Fruit fly (Drosophila melanogaster) whole organism, prepupa: ENCODE measurements around the gene Caper.

Source experiments
- Blimp-1 ChIP-seq: fragments of 200-800 bp; sonication (Bioruptor generic); optimal IDR thresholded peaks from 3 replicates; lab custom pipeline; 2017; ENCODE audit warnings: missing biosample characterization, missing genetic modification characterization, mild to moderate bottlenecking, moderate library complexity, missing genetic modification reagents
- CG10631 ChIP-seq: fragments of 200-800 bp; sonication (Bioruptor generic); optimal IDR thresholded peaks from 2 replicates; lab custom pipeline; 2016; ENCODE audit warnings: missing biosample characterization, missing genetic modification characterization
- CG11294 ChIP-seq: fragments of 200-800 bp; sonication (Bioruptor generic); IDR thresholded peaks from 2 replicates; pipeline ENCODE4 v1.3.6; 2022; ENCODE audit warnings: missing biosample characterization, missing genetic modification characterization
- CG11762 ChIP-seq: fragments of 200-800 bp; sonication (Bioruptor generic); optimal IDR thresholded peaks from 3 replicates; lab custom pipeline; 2016; ENCODE audit warnings: missing biosample characterization, missing genetic modification characterization; ENCODE audit not compliant: insufficient read depth
- CG11902 ChIP-seq: fragments of 200-800 bp; sonication (Bioruptor generic); optimal IDR thresholded peaks from 3 replicates; lab custom pipeline; 2016; ENCODE audit warnings: missing biosample characterization, missing genetic modification characterization
- CG15336 ChIP-seq: fragments of 200-800 bp; sonication (Bioruptor generic); IDR thresholded peaks from 2 replicates; pipeline ENCODE4 v1.3.6; 2022; ENCODE audit warnings: missing biosample characterization, missing genetic modification characterization
- CG1621 ChIP-seq: fragments of 200-800 bp; sonication (Bioruptor generic); optimal IDR thresholded peaks from 3 replicates; lab custom pipeline; 2018; ENCODE audit warnings: missing biosample characterization, mild to moderate bottlenecking, missing genetic modification characterization
- CG3032 ChIP-seq: fragments of 200-800 bp; optimal IDR thresholded peaks from 2 replicates; lab custom pipeline; 2019; ENCODE audit warnings: missing biosample characterization, mild to moderate bottlenecking, missing genetic modification characterization, moderate library complexity
- CG31627 ChIP-seq: fragments of 200-800 bp; sonication (Bioruptor generic); optimal IDR thresholded peaks from 3 replicates; lab custom pipeline; 2016; ENCODE audit warnings: missing biosample characterization, missing genetic modification characterization
- CG34406 ChIP-seq: fragments of 200-800 bp; sonication (Bioruptor generic); optimal IDR thresholded peaks from 3 replicates; lab custom pipeline; 2016; ENCODE audit warnings: missing biosample characterization, missing genetic modification characterization
- CG6163 ChIP-seq: fragments of 200-800 bp; sonication (Bioruptor generic); IDR thresholded peaks from 3 replicates; pipeline ENCODE4 v1.3.6; 2022; ENCODE audit warnings: missing biosample characterization, missing genetic modification characterization
- CG6792 ChIP-seq: fragments of 200-800 bp; sonication (Bioruptor generic); optimal IDR thresholded peaks from 3 replicates; lab custom pipeline; 2016; ENCODE audit warnings: missing biosample characterization, missing genetic modification characterization
- CG6808 ChIP-seq: fragments of 200-800 bp; sonication (Bioruptor generic); optimal IDR thresholded peaks from 3 replicates; lab custom pipeline; 2017; ENCODE audit warnings: missing biosample characterization, missing genetic modification characterization, mild to moderate bottlenecking, moderate library complexity, missing genetic modification reagents
- CG7368 ChIP-seq: fragments of 200-800 bp; sonication (Bioruptor generic); optimal IDR thresholded peaks from 3 replicates; lab custom pipeline; 2016; ENCODE audit warnings: missing biosample characterization, missing genetic modification characterization
- CG8119 ChIP-seq: fragments of 200-800 bp; sonication (Bioruptor generic); IDR thresholded peaks from 3 replicates; pipeline ENCODE4 v1.3.6; 2022; ENCODE audit warnings: missing biosample characterization, missing genetic modification characterization
- CG8319 ChIP-seq: fragments of 200-800 bp; sonication (Bioruptor generic); optimal IDR thresholded peaks from 3 replicates; lab custom pipeline; 2016; ENCODE audit warnings: missing biosample characterization, missing genetic modification characterization
- CG8632 ChIP-seq: fragments of 200-800 bp; sonication (Bioruptor generic); optimal IDR thresholded peaks from 3 replicates; lab custom pipeline; 2016; ENCODE audit warnings: missing biosample characterization, missing genetic modification characterization
- CG9139 ChIP-seq: fragments of 200-800 bp; sonication (Bioruptor generic); optimal IDR thresholded peaks from 3 replicates; lab custom pipeline; 2017; ENCODE audit warnings: missing biosample characterization, mild to moderate bottlenecking, missing genetic modification characterization
- Eip78C ChIP-seq: fragments of 200-800 bp; sonication (Bioruptor generic); peaks from one replicate; lab custom pipeline; 2016; ENCODE audit warnings: missing biosample characterization, missing genetic modification characterization
- Ets21C ChIP-seq: fragments of 200-800 bp; sonication (Bioruptor generic); optimal IDR thresholded peaks from 3 replicates; lab custom pipeline; 2016; ENCODE audit warnings: missing biosample characterization, missing genetic modification characterization
- Ets96B ChIP-seq: fragments of 200-800 bp; optimal IDR thresholded peaks from 2 replicates; lab custom pipeline; 2019; ENCODE audit warnings: missing biosample characterization, mild to moderate bottlenecking, missing genetic modification characterization, moderate library complexity
- Gug ChIP-seq: fragments of 200-800 bp; sonication (Bioruptor generic); IDR thresholded peaks from 2 replicates; pipeline ENCODE4 v1.3.6; 2022; ENCODE audit warnings: missing biosample characterization, missing genetic modification characterization
- Hr38 ChIP-seq: sonication (Bioruptor generic); optimal IDR thresholded peaks from 2 replicates; lab custom pipeline; 2016; ENCODE audit warnings: missing biosample characterization, missing genetic modification characterization
- Hr4 ChIP-seq: fragments of 200-800 bp; sonication (Bioruptor generic); optimal IDR thresholded peaks from 3 replicates; lab custom pipeline; 2016; ENCODE audit warnings: missing biosample characterization, missing genetic modification characterization
- Lpt ChIP-seq: fragments of 200-800 bp; sonication (Bioruptor generic); optimal IDR thresholded peaks from 3 replicates; lab custom pipeline; 2016; ENCODE audit warnings: missing biosample characterization, missing genetic modification characterization
- Smox ChIP-seq: fragments of 200-800 bp; sonication (Bioruptor generic); optimal IDR thresholded peaks from 3 replicates; lab custom pipeline; 2016; ENCODE audit warnings: missing biosample characterization, missing genetic modification characterization
- Sox102F ChIP-seq: fragments of 200-800 bp; sonication (Bioruptor generic); optimal IDR thresholded peaks from 2 replicates; lab custom pipeline; 2016; ENCODE audit warnings: missing biosample characterization, mild to moderate bottlenecking, missing genetic modification characterization
- Sox14 ChIP-seq: fragments of 200-800 bp; sonication (Bioruptor generic); optimal IDR thresholded peaks from 3 replicates; lab custom pipeline; 2016; ENCODE audit warnings: missing biosample characterization, missing genetic modification characterization
- Sox15 ChIP-seq: fragments of 200-800 bp; sonication (Bioruptor generic); optimal IDR thresholded peaks from 3 replicates; lab custom pipeline; 2016; ENCODE audit warnings: missing biosample characterization, missing genetic modification characterization
- achi ChIP-seq: fragments of 200-800 bp; sonication (Bioruptor generic); optimal IDR thresholded peaks from 3 replicates; lab custom pipeline; 2016; ENCODE audit warnings: missing biosample characterization, missing genetic modification characterization
- acj6 ChIP-seq: fragments of 200-800 bp; sonication (Bioruptor generic); optimal IDR thresholded peaks from 3 replicates; lab custom pipeline; 2016; ENCODE audit warnings: missing biosample characterization, missing genetic modification characterization
- dac ChIP-seq: fragments of 200-800 bp; sonication (Bioruptor generic); optimal IDR thresholded peaks from 2 replicates; lab custom pipeline; 2017; ENCODE audit warnings: missing biosample characterization, mild to moderate bottlenecking, missing genetic modification characterization
- dsx ChIP-seq: fragments of 200-800 bp; optimal IDR thresholded peaks from 3 replicates; lab custom pipeline; 2019; ENCODE audit warnings: missing biosample characterization, mild to moderate bottlenecking, missing genetic modification characterization, moderate library complexity; ENCODE audit not compliant: poor library complexity, severe bottlenecking
- esn ChIP-seq: fragments of 200-800 bp; sonication (Bioruptor generic); optimal IDR thresholded peaks from 2 replicates; lab custom pipeline; 2016; ENCODE audit warnings: missing biosample characterization, mild to moderate bottlenecking, missing genetic modification characterization, moderate library complexity
- fd59A ChIP-seq: fragments of 200-800 bp; sonication (Bioruptor generic); optimal IDR thresholded peaks from 2 replicates; lab custom pipeline; 2017; ENCODE audit warnings: missing biosample characterization, mild to moderate bottlenecking, missing genetic modification characterization, missing genetic modification reagents
- fkh ChIP-seq: fragments of 200-800 bp; sonication (Bioruptor generic); optimal IDR thresholded peaks from 3 replicates; lab custom pipeline; 2017; ENCODE audit warnings: missing biosample characterization, mild to moderate bottlenecking, missing genetic modification characterization, moderate library complexity
- net ChIP-seq: fragments of 200-800 bp; sonication (Bioruptor generic); optimal IDR thresholded peaks from 3 replicates; lab custom pipeline; 2016; ENCODE audit warnings: missing biosample characterization, missing genetic modification characterization
- pdm3 ChIP-seq: fragments of 200-800 bp; sonication (Bioruptor generic); optimal IDR thresholded peaks from 3 replicates; lab custom pipeline; 2016; ENCODE audit warnings: missing biosample characterization, missing genetic modification characterization
- ss ChIP-seq, 2 experiments: fragments of 200-800 bp; sonication (Bioruptor generic); optimal IDR thresholded peaks; 2 replicates in 1 of 2; 3 replicates in 1 of 2; lab custom pipeline; 2017 to 2018; ENCODE audit warnings: mild to moderate bottlenecking in 2 of 2, missing biosample characterization in 2 of 2, missing genetic modification characterization in 2 of 2, moderate library complexity in 1 of 2
- svp ChIP-seq: fragments of 200-800 bp; sonication (Bioruptor generic); peaks from one replicate; lab custom pipeline; 2016; ENCODE audit warnings: missing biosample characterization, missing genetic modification characterization
- topi ChIP-seq: fragments of 200-800 bp; sonication (Bioruptor generic); optimal IDR thresholded peaks from 3 replicates; lab custom pipeline; 2016; ENCODE audit warnings: missing biosample characterization, missing genetic modification characterization
- vri ChIP-seq: fragments of 200-800 bp; sonication (Bioruptor generic); optimal IDR thresholded peaks from 3 replicates; lab custom pipeline; 2016; ENCODE audit warnings: missing biosample characterization, mild to moderate bottlenecking, missing genetic modification characterization

Gene Caper

dm6 chr2L:7063721-7064179 lies 31.2 kb downstream of the Caper start, which contains the start of gene Sem1:
Gene Sem1 (plus strand): TSS chr2L:7063986.
- TF ChIP-seq CG6808 (GFP tag; lab: Kevin White, UChicago) (peak; percentile 85), topi (peak; percentile 24), Sox102F (GFP tag; lab: Kevin White, UChicago) (no peak), esn (peak; percentile 12)

dm6 chr2L:7065687-7066086 lies 33.2 kb downstream of the Caper start, which contains the start of gene Nuf2:
Gene Nuf2 (minus strand): TSS chr2L:7065837.
- TF ChIP-seq CG1621 (tag; lab: Kevin White, UChicago) (peak; percentile 98), Sox102F (GFP tag; lab: Kevin White, UChicago) (no peak), CG6808 (GFP tag; lab: Kevin White, UChicago) (no peak), Eip78C (no peak), dsx (GFP tag; lab: Kevin White, UChicago) (peak; percentile 12)

DNA sequence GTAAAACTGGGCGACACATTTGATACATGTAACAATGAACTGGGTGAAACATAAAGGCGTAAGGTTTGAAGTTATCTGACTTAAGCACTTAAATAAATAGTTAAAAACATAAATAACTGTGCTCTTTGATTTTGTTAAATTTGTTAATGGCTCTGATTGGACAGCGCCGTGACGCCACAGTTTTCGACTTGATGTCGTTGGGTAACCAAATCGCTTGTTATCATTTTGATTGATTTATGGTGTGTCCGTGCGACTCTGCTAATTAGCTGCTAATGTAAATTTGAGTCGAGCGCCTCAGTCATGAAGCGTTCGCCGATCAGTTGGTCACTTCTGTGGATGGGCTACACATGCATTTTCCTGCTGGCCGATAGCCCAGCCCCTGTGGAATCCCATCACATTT lies 35.2 kb downstream of the Caper start, which contains the start of gene Ugt307A1:
Gene Ugt307A1 (plus strand): TSS at position 301 of the 400 bp plus-strand sequence.
- TF ChIP-seq net (no peak), pdm3 (no peak), CG10631 (GFP tag; lab: Kevin White, UChicago) (no peak), dac (GFP tag; lab: Kevin White, UChicago) (no peak), Blimp-1 (GFP tag; lab: Kevin White, UChicago) (no peak), Hr38 (GFP tag; lab: Kevin White, UChicago) (no peak), CG1621 (tag; lab: Kevin White, UChicago) (no peak), CG6808 (GFP tag; lab: Kevin White, UChicago) (no peak), ss (GFP tag; optimal IDR thresholded peaks at IDR 0.05; lab: Kevin White, UChicago) (no peak), CG8119 (no peak), CG11902 (GFP tag; lab: Kevin White, UChicago) (no peak)
- TF ChIP-seq, all 60 proteins: peak for 0

dm6 chr2L:7071219-7071618 lies 38.7 kb downstream of the Caper start:
- TF ChIP-seq Hr4 (GFP tag; lab: Kevin White, UChicago) (no peak), Sox14 (GFP tag; lab: Kevin White, UChicago) (no peak), dac (GFP tag; lab: Kevin White, UChicago) (no peak), Ets21C (GFP tag; lab: Kevin White, UChicago) (no peak), fkh (GFP tag; lab: Kevin White, UChicago) (no peak), CG6163 (GFP tag; lab: Robert Waterston, UW) (no peak), acj6 (GFP tag; lab: Kevin White, UChicago) (no peak), CG11762 (no peak), Blimp-1 (GFP tag; lab: Kevin White, UChicago) (no peak), CG8319 (no peak), achi (no peak), vri (GFP tag; lab: Kevin White, UChicago) (no peak), CG34406 (GFP tag; lab: Kevin White, UChicago) (no peak), CG8632 (GFP tag; lab: Kevin White, UChicago) (no peak), CG7368 (GFP tag; lab: Kevin White, UChicago) (no peak), CG6792 (GFP tag; lab: Kevin White, UChicago) (no peak), Gug (GFP tag; lab: Robert Waterston, UW) (no peak), svp (no peak), net (no peak)

DNA sequence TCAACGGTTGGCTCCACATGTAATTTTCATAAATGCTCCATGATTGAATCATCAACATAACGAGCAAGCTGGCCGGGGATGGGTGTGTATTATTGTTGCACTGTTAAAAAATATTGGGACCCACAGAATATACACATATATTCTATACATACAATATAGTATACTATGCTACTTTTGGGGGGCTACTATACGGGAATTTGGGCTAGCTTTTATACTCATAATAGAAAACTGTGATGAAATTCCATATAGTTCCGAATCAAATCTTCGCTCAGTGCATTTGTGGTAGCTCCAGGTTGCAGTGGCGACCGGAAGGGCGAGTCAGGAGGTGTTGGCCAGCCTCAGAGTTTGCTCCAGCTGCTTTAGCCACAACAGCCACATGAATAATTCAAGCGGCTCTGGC lies 39.3 kb downstream of the Caper start:
- TF ChIP-seq CG8632 (GFP tag; lab: Kevin White, UChicago) = peak; percentile 24
- TF ChIP-seq Sox15 (GFP tag; lab: Kevin White, UChicago) = peak; percentile 11
- 0 out of 2 replicates have a peak, but pooled peaks have one; percentile 30 for TF ChIP-seq CG11294 (GFP tag; lab: Robert Waterston, UW)
- peak; percentile 4 for TF ChIP-seq CG31627 (GFP tag; lab: Kevin White, UChicago)
- TF ChIP-seq Sox102F (GFP tag; lab: Kevin White, UChicago) = peak; percentile 26
- no peak for TF ChIP-seq Smox (GFP tag; lab: Kevin White, UChicago)
- peak; percentile 40 for TF ChIP-seq topi
- peak; percentile 52 for TF ChIP-seq Lpt (GFP tag; lab: Kevin White, UChicago)
- no peak for TF ChIP-seq vri (GFP tag; lab: Kevin White, UChicago)
- no peak for TF ChIP-seq fkh (GFP tag; lab: Kevin White, UChicago)
- peak; percentile 27 for TF ChIP-seq CG9139 (GFP tag; lab: Kevin White, UChicago)
- no peak for TF ChIP-seq Hr38 (GFP tag; lab: Kevin White, UChicago)
- peak; percentile 49 for TF ChIP-seq Hr4 (GFP tag; lab: Kevin White, UChicago)
- TF ChIP-seq fd59A (GFP tag; lab: Kevin White, UChicago) = peak; percentile 52
- TF ChIP-seq CG1621 (tag; lab: Kevin White, UChicago) = peak; percentile 63
- TF ChIP-seq CG15336 = peak; percentile 66
- no peak for TF ChIP-seq net
- TF ChIP-seq Ets96B (tag; lab: Kevin White, UChicago) = peak; percentile 66
- TF ChIP-seq CG7368 (GFP tag; lab: Kevin White, UChicago) = peak; percentile 61
- peak; percentile 56 for TF ChIP-seq CG6792 (GFP tag; lab: Kevin White, UChicago)
- peak; percentile 67 for TF ChIP-seq CG3032
